Worm (Caenorhabditis elegans) whole organism, mixed stage, embryonic: ENCODE data around the gene ifa-3.

ENCODE experiments used
- M03D4.4 ChIP-seq: sonication (generic microtip); optimal IDR thresholded peaks from 2 replicates; lab custom pipeline; 2017; ENCODE audit warnings: mild to moderate bottlenecking, missing genetic modification characterization, missing compliant biosample characterization
- bed-3 ChIP-seq: fragments of 200-800 bp; sonication (Bioruptor generic); optimal IDR thresholded peaks from 3 replicates; lab custom pipeline; 2018; ENCODE audit warnings: mild to moderate bottlenecking, missing genetic modification characterization, moderate library complexity, missing compliant biosample characterization
- blmp-1 ChIP-seq: fragments of 150-350 bp; optimal IDR thresholded peaks from 2 replicates; lab custom pipeline; 2014; ENCODE audit warnings: missing biosample characterization, missing genetic modification characterization
- ceh-39 ChIP-seq: fragments of 150-350 bp; optimal IDR thresholded peaks from 2 replicates; lab custom pipeline; 2014; ENCODE audit warnings: missing biosample characterization, missing genetic modification characterization
- ceh-43 ChIP-seq: fragments of 200-800 bp; sonication (Bioruptor generic); optimal IDR thresholded peaks from 2 replicates; lab custom pipeline; 2018; ENCODE audit warnings: mild to moderate bottlenecking, missing genetic modification characterization, moderate library complexity, missing compliant biosample characterization
- ceh-83 ChIP-seq: fragments of 200-800 bp; sonication (Bioruptor generic); optimal IDR thresholded peaks from 2 replicates; lab custom pipeline; 2018; ENCODE audit warnings: mild to moderate bottlenecking, missing genetic modification characterization, missing compliant biosample characterization
- ces-1 ChIP-seq: fragments of 150-350 bp; optimal IDR thresholded peaks from 2 replicates; lab custom pipeline; 2014; ENCODE audit warnings: missing biosample characterization, missing genetic modification reagents, missing genetic modification characterization
- cnd-1 ChIP-seq: fragments of 200-800 bp; sonication (Bioruptor generic); optimal IDR thresholded peaks from 2 replicates; lab custom pipeline; 2018; ENCODE audit warnings: mild to moderate bottlenecking, missing genetic modification characterization, missing compliant biosample characterization
- drap-1 ChIP-seq: fragments of 200-800 bp; sonication (Bioruptor generic); optimal IDR thresholded peaks from 3 replicates; lab custom pipeline; 2018; ENCODE audit warnings: mild to moderate bottlenecking, missing genetic modification characterization, missing compliant biosample characterization
- elt-1 ChIP-seq: sonication (generic microtip); optimal IDR thresholded peaks from 2 replicates; lab custom pipeline; 2017; ENCODE audit warnings: missing genetic modification characterization, mild to moderate bottlenecking, missing compliant biosample characterization, antibody characterized with exemption, moderate library complexity, borderline replicate concordance; ENCODE audit not compliant: insufficient read depth
- flh-1 ChIP-seq: fragments of 200-800 bp; sonication (Bioruptor generic); optimal IDR thresholded peaks from 2 replicates; lab custom pipeline; 2018; ENCODE audit warnings: mild to moderate bottlenecking, missing genetic modification characterization, moderate library complexity, missing compliant biosample characterization
- hlh-1 ChIP-seq: fragments of 150-350 bp; optimal IDR thresholded peaks from 2 replicates; lab custom pipeline; 2014; ENCODE audit warnings: missing biosample characterization, missing genetic modification reagents, missing genetic modification characterization
- lin-13 ChIP-seq: fragments of 150-350 bp; optimal IDR thresholded peaks from 2 replicates; lab custom pipeline; 2014; ENCODE audit warnings: missing biosample characterization, missing genetic modification characterization
- lin-32 ChIP-seq: fragments of 200-800 bp; sonication (Bioruptor generic); optimal IDR thresholded peaks from 2 replicates; lab custom pipeline; 2018; ENCODE audit warnings: mild to moderate bottlenecking, missing genetic modification characterization, missing compliant biosample characterization
- lsy-2 ChIP-seq: fragments of 150-350 bp; optimal IDR thresholded peaks from 2 replicates; lab custom pipeline; 2014; ENCODE audit warnings: missing biosample characterization, missing genetic modification characterization
- mep-1 ChIP-seq: fragments of 150-350 bp; optimal IDR thresholded peaks from 2 replicates; lab custom pipeline; 2017; ENCODE audit warnings: missing biosample characterization, missing genetic modification reagents, missing genetic modification characterization, inconsistent platforms
- mls-2 ChIP-seq: sonication (generic microtip); optimal IDR thresholded peaks from 2 replicates; lab custom pipeline; 2016; ENCODE audit warnings: mild to moderate bottlenecking, missing genetic modification characterization, moderate library complexity, missing compliant biosample characterization
- nhr-12 ChIP-seq: fragments of 150-350 bp; optimal IDR thresholded peaks from 2 replicates; lab custom pipeline; 2014; ENCODE audit warnings: missing biosample characterization, missing genetic modification characterization
- nhr-2 ChIP-seq: fragments of 150-350 bp; optimal IDR thresholded peaks from 2 replicates; lab custom pipeline; 2014; ENCODE audit warnings: missing biosample characterization, missing genetic modification characterization
- nhr-237 ChIP-seq: fragments of 150-350 bp; optimal IDR thresholded peaks from 2 replicates; lab custom pipeline; 2014; ENCODE audit warnings: missing biosample characterization, missing genetic modification characterization
- nhr-28 ChIP-seq: fragments of 150-350 bp; optimal IDR thresholded peaks from 2 replicates; lab custom pipeline; 2014; ENCODE audit warnings: missing biosample characterization, missing genetic modification characterization
- nhr-76 ChIP-seq: sonication (generic microtip); optimal IDR thresholded peaks from 2 replicates; lab custom pipeline; 2017; ENCODE audit warnings: missing biosample characterization, missing genetic modification characterization
- pha-4 ChIP-seq: fragments of 150-350 bp; optimal IDR thresholded peaks from 2 replicates; lab custom pipeline; 2018; ENCODE audit warnings: missing biosample characterization, missing genetic modification reagents, missing genetic modification characterization
- sem-2 ChIP-seq: fragments of 200-800 bp; sonication (Bioruptor generic); optimal IDR thresholded peaks from 2 replicates; lab custom pipeline; 2018; ENCODE audit warnings: mild to moderate bottlenecking, missing genetic modification characterization, missing compliant biosample characterization
- sptf-1 ChIP-seq: sonication (generic microtip); optimal IDR thresholded peaks from 2 replicates; lab custom pipeline; 2017; ENCODE audit warnings: mild to moderate bottlenecking, missing genetic modification characterization, moderate library complexity, missing compliant biosample characterization
- tbx-8 ChIP-seq: fragments of 200-800 bp; sonication (Bioruptor generic); optimal IDR thresholded peaks from 2 replicates; lab custom pipeline; 2018; ENCODE audit warnings: mild to moderate bottlenecking, missing genetic modification characterization, moderate library complexity, missing compliant biosample characterization
- unc-120 ChIP-seq: sonication (generic microtip); optimal IDR thresholded peaks from 2 replicates; lab custom pipeline; 2017; ENCODE audit warnings: missing genetic modification characterization, missing compliant biosample characterization; ENCODE audit not compliant: poor library complexity, severe bottlenecking
- unc-39 ChIP-seq: fragments of 150-350 bp; optimal IDR thresholded peaks from 2 replicates; lab custom pipeline; 2014; ENCODE audit warnings: missing biosample characterization, missing genetic modification characterization
- zip-8 ChIP-seq: fragments of 150-350 bp; optimal IDR thresholded peaks from 2 replicates; lab custom pipeline; 2014; ENCODE audit warnings: missing biosample characterization, missing genetic modification characterization
- ztf-11 ChIP-seq: fragments of 150-350 bp; optimal IDR thresholded peaks from 2 replicates; lab custom pipeline; 2014; ENCODE audit warnings: missing biosample characterization, missing genetic modification characterization

The ifa-3 gene

ce11 chrX:16290536-16290935, 20.7 kb upstream of the ifa-3 start:
- TF ChIP-seq lsy-2 (tag; lab: Kevin White, UChicago) (no peak), lin-32 (GFP tag; lab: Kevin White, UChicago) (no peak), zip-8 (no peak), M03D4.4 (tag; lab: Kevin White, UChicago) (no peak), ztf-11 (tag; lab: Kevin White, UChicago) (no peak), ces-1 (GFP tag; lab: Kevin White, UChicago) (no peak), blmp-1 (tag; lab: Kevin White, UChicago) (no peak), mep-1 (tag; lab: Kevin White, UChicago) (no peak), ceh-39 (no peak), pha-4 (no peak), bed-3 (GFP tag; lab: Kevin White, UChicago) (no peak)

ce11 chrX:16289635-16290034, 19.8 kb upstream of the ifa-3 start:
- TF ChIP-seq ces-1 (GFP tag; lab: Kevin White, UChicago) (no peak), zip-8 (peak; percentile 86), nhr-237 (tag; lab: Kevin White, UChicago) (no peak), nhr-12 (tag; lab: Kevin White, UChicago) (no peak), nhr-76 (tag; lab: Kevin White, UChicago) (no peak)

- TF ChIP-seq nhr-12 (tag; lab: Kevin White, UChicago) (no peak), elt-1 (tag; lab: Kevin White, UChicago) (no peak), nhr-28 (tag; lab: Kevin White, UChicago) (no peak), unc-39 (no peak), lin-13 (tag; lab: Kevin White, UChicago) (no peak), hlh-1 (no peak), ceh-43 (GFP tag; lab: Kevin White, UChicago) (no peak), mls-2 (tag; lab: Kevin White, UChicago) (no peak), nhr-76 (tag; lab: Kevin White, UChicago) (no peak)
- TF ChIP-seq, all 35 proteins: peak for 0
Observed at ce11 chrX:16285151-16285550, 15.3 kb upstream of the ifa-3 start.

ce11 chrX:16283103-16283502, 13.2 kb upstream of the ifa-3 start, which contains the start of gene F52E10.2:
Gene F52E10.2 (minus strand): TSS chrX:16283203.
- TF ChIP-seq zip-8: no peak
- no peak for TF ChIP-seq ztf-11 (tag; lab: Kevin White, UChicago)
- no peak for TF ChIP-seq unc-120
- no peak for TF ChIP-seq lsy-2 (tag; lab: Kevin White, UChicago)

- TF ChIP-seq sptf-1 (tag; lab: Kevin White, UChicago) (peak; percentile 16), lin-13 (tag; lab: Kevin White, UChicago) (no peak), lin-32 (GFP tag; lab: Kevin White, UChicago) (no peak), zip-8 (no peak), pha-4 (peak; percentile 2), nhr-2 (peak; percentile 34), blmp-1 (tag; lab: Kevin White, UChicago) (no peak), elt-1 (tag; lab: Kevin White, UChicago) (no peak), drap-1 (GFP tag; lab: Kevin White, UChicago) (peak; percentile 9), ces-1 (GFP tag; lab: Kevin White, UChicago) (peak; percentile 43), flh-1 (GFP tag; lab: Kevin White, UChicago) (no peak), unc-120 (peak; percentile 52)
Observed at ce11 chrX:16275255-16275813, 5.5 kb upstream of the ifa-3 start, which contains the start of gene sdc-1. Gene sdc-1 (plus strand): TSS chrX:16275763.

- TF ChIP-seq ceh-43 (GFP tag; lab: Kevin White, UChicago) (no peak), tbx-8 (GFP tag; lab: Kevin White, UChicago) (no peak), ceh-83 (GFP tag; lab: Kevin White, UChicago) (peak; percentile 28), lsy-2 (tag; lab: Kevin White, UChicago) (no peak), elt-1 (tag; lab: Kevin White, UChicago) (no peak), cnd-1 (tag; lab: Kevin White, UChicago) (no peak), unc-120 (peak; percentile 39), bed-3 (GFP tag; lab: Kevin White, UChicago) (peak; percentile 3), sptf-1 (tag; lab: Kevin White, UChicago) (peak; percentile 8), lin-13 (tag; lab: Kevin White, UChicago) (no peak), ces-1 (GFP tag; lab: Kevin White, UChicago) (peak; percentile 7), sem-2 (no peak)
Observed at ce11 chrX:16271147-16271546, 1.3 kb upstream of the ifa-3 start.
